Fruit fly (Drosophila melanogaster): ENCODE results near the gene CG13308.

- TF ChIP-seq psq (optimal IDR thresholded peaks at IDR 0.05), result no peak
- no peak for TF ChIP-seq Myc (optimal IDR thresholded peaks at IDR 0.05)
- no peak for TF ChIP-seq Sin3A (optimal IDR thresholded peaks at IDR 0.05)
Measured at dm6 chr3L:8839130-8839529, 30.8 kb downstream of the CG13308 start.

All from Kc167 (cell line).